Fruit fly (Drosophila melanogaster): ENCODE measurements around the gene Sry-delta.

DNA sequence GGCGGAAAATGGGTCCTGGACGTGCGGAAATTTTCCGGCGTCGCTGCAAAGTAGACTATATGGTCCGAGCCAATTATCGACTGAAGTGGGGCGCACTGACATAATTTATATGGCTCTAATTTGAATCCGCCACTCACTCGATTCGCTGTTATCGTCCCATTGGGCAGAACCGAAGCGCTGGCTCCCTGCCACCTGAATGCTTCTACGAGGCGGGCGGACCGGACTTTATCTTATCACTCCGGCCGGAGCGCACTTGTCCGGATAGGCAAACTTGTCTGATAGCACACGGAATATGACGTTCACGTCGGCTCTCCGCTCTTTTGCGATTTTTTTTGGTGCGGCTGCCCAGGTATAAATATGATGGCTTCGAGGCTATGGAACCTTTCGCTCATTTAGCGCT lies 19.4 kb downstream of the Sry-delta start:
- TF ChIP-seq CG14711 (tag; optimal IDR thresholded peaks at IDR 0.05) (no peak), kay (GFP tag; ENCODE audit: borderline replicate concordance) (no peak)

Data from whole organism, adult.